Worm (Caenorhabditis elegans): ENCODE results near the gene shk-1.

The shk-1 gene

DNA sequence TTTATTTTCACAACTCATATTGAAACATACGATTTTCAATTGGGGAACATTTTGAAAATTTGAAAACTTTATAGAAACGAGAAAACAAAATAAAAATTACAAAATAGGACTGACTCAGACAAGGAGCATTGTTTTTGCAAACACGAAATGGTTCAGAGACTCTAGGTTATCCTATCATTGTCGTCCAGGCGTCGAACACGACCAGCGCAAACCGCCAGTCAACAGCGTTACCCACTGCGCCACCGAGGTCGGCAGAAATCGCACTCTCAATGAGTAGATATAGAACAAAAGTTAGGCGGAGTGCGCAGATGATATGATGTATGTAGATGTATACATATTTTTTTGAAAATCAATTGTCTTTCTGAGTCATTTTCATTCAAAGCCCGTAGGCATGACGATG, 16.6 kb downstream of the shk-1 start (continued):
- TF ChIP-seq ces-1 (GFP tag; optimal IDR thresholded peaks at IDR 0.05) (no peak), set-16 (GFP tag; IDR thresholded peaks at IDR 0.05) (no peak), ztf-7 (tag; optimal IDR thresholded peaks at IDR 0.05) (peak; percentile 33), ZK337.2 (GFP tag; IDR thresholded peaks at IDR 0.05) (peak; percentile 55; the same call in 1 of the 2 replicates), sdz-12 (GFP tag; optimal IDR thresholded peaks at IDR 0.05) (peak; percentile 49), ceh-32 (tag; optimal IDR thresholded peaks at IDR 0.05; ENCODE audit: poor library complexity) (no peak), daf-16 (GFP tag; optimal IDR thresholded peaks at IDR 0.05) (peak; percentile 23 to 83), daf-16 (tag; optimal IDR thresholded peaks at IDR 0.05) (peak; percentile 75), Y105C5A.15 (GFP tag; IDR thresholded peaks at IDR 0.05) (peak; percentile 91), ZK546.5 (tag; optimal IDR thresholded peaks at IDR 0.05) (no peak), F10B5.3 (tag; optimal IDR thresholded peaks at IDR 0.05) (no peak), nhr-76 (tag; optimal IDR thresholded peaks at IDR 0.05) (no peak), mes-2 (tag; optimal IDR thresholded peaks at IDR 0.05; ENCODE audit: poor library complexity, severe bottlenecking) (no peak), Y75B8A.6 (GFP tag; IDR thresholded peaks at IDR 0.05) (no peak), mxl-3 (GFP tag; optimal IDR thresholded peaks at IDR 0.05) (peak; percentile 53), lsy-2 (tag; optimal IDR thresholded peaks at IDR 0.05) (peak in 1 of 2 experiments; percentile 66), nhr-48 (tag; optimal IDR thresholded peaks at IDR 0.05) (peak; percentile 32), zip-2 (tag; optimal IDR thresholded peaks at IDR 0.05) (peak; percentile 20), rbr-2 (tag; optimal IDR thresholded peaks at IDR 0.05) (peak; percentile 82), nhr-10 (tag; optimal IDR thresholded peaks at IDR 0.05) (no peak), F44E2.7 (GFP tag; IDR thresholded peaks at IDR 0.05) (0 out of 2 replicates have a peak, but pooled peaks have one; percentile 49), lin-13 (GFP tag; optimal IDR thresholded peaks at IDR 0.05) (no peak), mep-1 (tag; optimal IDR thresholded peaks at IDR 0.05) (peak; percentile 63), ceh-62 (tag; optimal IDR thresholded peaks at IDR 0.05) (no peak), spr-1 (tag; optimal IDR thresholded peaks at IDR 0.05) (peak; percentile 72), zfp-3 (GFP tag; conservative IDR thresholded peaks at IDR 0.05) (no peak), dmd-9 (GFP tag; IDR thresholded peaks at IDR 0.05) (0 out of 2 replicates have a peak, but pooled peaks have one; percentile 12), madf-5 (GFP tag; IDR thresholded peaks at IDR 0.05) (peak; percentile 66 to 77; a peak in 2 of 4 replicates), nhr-25 (tag; optimal IDR thresholded peaks at IDR 0.05; ENCODE audit: borderline replicate concordance, insufficient read depth) (peak; percentile 19), hif-1 (tag; optimal IDR thresholded peaks at IDR 0.05) (peak in 1 of 2 experiments; percentile 41), lin-1 (GFP tag; IDR thresholded peaks at IDR 0.05) (peak; percentile 86), lin-38 (GFP tag; IDR thresholded peaks at IDR 0.05) (peak; percentile 77), nhr-41 (GFP tag; IDR thresholded peaks at IDR 0.05) (peak; percentile 88; the same call in 1 of the 2 replicates), R02D3.7 (tag; optimal IDR thresholded peaks at IDR 0.05) (no peak), spr-3 (GFP tag; optimal IDR thresholded peaks at IDR 0.05) (peak; percentile 54), lin-29 (GFP tag; IDR thresholded peaks at IDR 0.05) (no peak), nhr-42 (GFP tag; IDR thresholded peaks at IDR 0.05) (peak; percentile 46; the same call in 1 of the 2 replicates), nhr-6 (tag; optimal IDR thresholded peaks at IDR 0.05) (peak; percentile 18), madf-9 (GFP tag; conservative IDR thresholded peaks at IDR 0.05) (peak; percentile 84), jun-1 (tag; optimal IDR thresholded peaks at IDR 0.05) (no peak), snpc-1.2 (GFP tag; IDR thresholded peaks at IDR 0.05) (peak; percentile 87), pha-4 (GFP tag; IDR thresholded peaks at IDR 0.05) (peak; percentile 86), pha-4 (tag; optimal IDR thresholded peaks at IDR 0.05) (no peak), hlh-30 (tag; optimal IDR thresholded peaks at IDR 0.05; ENCODE audit: insufficient read depth) (peak; percentile 30), ceh-44 (GFP tag; IDR thresholded peaks at IDR 0.05) (peak; percentile 87; the same call in 1 of the 2 replicates), lin-39 (tag; optimal IDR thresholded peaks at IDR 0.05) (no peak), nhr-102 (tag; optimal IDR thresholded peaks at IDR 0.05) (peak; percentile 85), Y48G9A.11 (GFP tag; IDR thresholded peaks at IDR 0.05) (peak; percentile 85), daf-19 (GFP tag; conservative IDR thresholded peaks at IDR 0.05) (0 out of 2 replicates have a peak, but pooled peaks have one; percentile 23), mdt-29 (GFP tag; IDR thresholded peaks at IDR 0.05) (peak; percentile 73), aha-1 (tag) (peak; percentile 98)

All from whole organism, L4 larva.